Worm (Caenorhabditis elegans): ENCODE data around the gene C10E2.1.

Gene C10E2.1

DNA sequence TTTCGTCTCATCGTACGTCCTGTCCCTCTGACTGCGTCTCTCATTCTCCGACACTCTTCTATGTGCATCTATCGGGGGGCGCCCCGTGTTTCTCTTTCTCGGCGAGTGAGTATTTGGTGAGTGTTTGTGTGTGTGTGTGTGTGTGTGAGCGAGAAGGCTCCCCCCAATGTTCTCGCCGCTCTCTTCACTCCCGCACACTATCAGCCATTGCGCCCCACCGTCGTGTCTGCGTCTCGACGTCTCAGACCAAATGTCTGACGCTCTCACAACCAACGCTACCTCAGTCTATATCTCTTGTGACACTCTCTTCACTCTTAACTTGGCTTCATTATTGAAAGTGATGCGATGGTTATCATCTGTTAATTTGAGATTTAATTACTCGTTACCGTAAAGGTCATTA, 35.8 kb upstream of the C10E2.1 start:
- TF ChIP-seq eyg-1 (tag; optimal IDR thresholded peaks at IDR 0.05) (peak; percentile 55), C08G9.2 (tag; optimal IDR thresholded peaks at IDR 0.05) (peak; percentile 72), Y22D7AL.16 (tag; optimal IDR thresholded peaks at IDR 0.05) (no peak), gmeb-2 (tag; optimal IDR thresholded peaks at IDR 0.05) (peak; percentile 6), ceh-45 (GFP tag; IDR thresholded peaks at IDR 0.05) (no peak), unc-3 (GFP tag; conservative IDR thresholded peaks at IDR 0.05) (peak; percentile 29; the same call in 1 of the 2 replicates), unc-3 (tag; optimal IDR thresholded peaks at IDR 0.05) (no peak), ets-4 (tag; optimal IDR thresholded peaks at IDR 0.05) (peak; percentile 60), hlh-6 (tag; optimal IDR thresholded peaks at IDR 0.05) (peak; percentile 34), sox-2 (GFP tag; IDR thresholded peaks at IDR 0.05) (no peak), ttx-3 (tag; optimal IDR thresholded peaks at IDR 0.05) (no peak), F13H6.1 (tag; optimal IDR thresholded peaks at IDR 0.05) (peak; percentile 73), unc-42 (tag; optimal IDR thresholded peaks at IDR 0.05) (peak; percentile 62), dmd-4 (tag; optimal IDR thresholded peaks at IDR 0.05; ENCODE audit: borderline replicate concordance) (peak; percentile 60), ceh-48 (tag; optimal IDR thresholded peaks at IDR 0.05) (peak; percentile 37), T23F11.4 (GFP tag; optimal IDR thresholded peaks at IDR 0.05) (peak; percentile 46), fkh-10 (GFP tag; optimal IDR thresholded peaks at IDR 0.05) (no peak), sdc-2 (tag; optimal IDR thresholded peaks at IDR 0.05) (peak; percentile 90), ceh-30 (tag; optimal IDR thresholded peaks at IDR 0.05) (no peak), K09A11.1 (tag; optimal IDR thresholded peaks at IDR 0.05; ENCODE audit: insufficient read depth) (peak; percentile 41), tbx-7 (tag; optimal IDR thresholded peaks at IDR 0.05) (peak; percentile 1), ceh-14 (tag; optimal IDR thresholded peaks at IDR 0.05) (peak; percentile 91), ceh-34 (tag; optimal IDR thresholded peaks at IDR 0.05) (peak; percentile 89), elt-2 (tag; optimal IDR thresholded peaks at IDR 0.05) (peak; percentile 71), pax-1 (tag; optimal IDR thresholded peaks at IDR 0.05) (peak; percentile 1), ceh-22 (tag; optimal IDR thresholded peaks at IDR 0.05) (peak; percentile 55), pros-1 (tag; optimal IDR thresholded peaks at IDR 0.05) (peak; percentile 83), sox-4 (tag; optimal IDR thresholded peaks at IDR 0.05) (peak; percentile 23), ref-2 (tag; optimal IDR thresholded peaks at IDR 0.05) (peak; percentile 87), rnt-1 (tag; optimal IDR thresholded peaks at IDR 0.05) (peak; percentile 81), dve-1 (tag; optimal IDR thresholded peaks at IDR 0.05) (peak; percentile 53), pqm-1 (tag; optimal IDR thresholded peaks at IDR 0.05) (peak; percentile 1), ama-1 (optimal IDR thresholded peaks at IDR 0.05) (no peak), nfya-1 (tag; optimal IDR thresholded peaks at IDR 0.05) (peak; percentile 90), npax-4 (tag; optimal IDR thresholded peaks at IDR 0.05) (no peak), ceh-19 (GFP tag; optimal IDR thresholded peaks at IDR 0.05) (peak; percentile 67), hlh-8 (tag; optimal IDR thresholded peaks at IDR 0.05) (peak; percentile 23), madf-2 (tag; optimal IDR thresholded peaks at IDR 0.05) (peak; percentile 51), fax-1 (tag; optimal IDR thresholded peaks at IDR 0.05) (peak; percentile 9), syd-9 (tag; optimal IDR thresholded peaks at IDR 0.05) (peak; percentile 69), ceh-6 (GFP tag; optimal IDR thresholded peaks at IDR 0.05) (peak; percentile 41), odd-2 (tag; optimal IDR thresholded peaks at IDR 0.05) (no peak), ceh-2 (tag; optimal IDR thresholded peaks at IDR 0.05) (peak; percentile 67), ceh-18 (tag; optimal IDR thresholded peaks at IDR 0.05) (peak; percentile 91), lin-11 (tag; optimal IDR thresholded peaks at IDR 0.05) (peak; percentile 28), hlh-30 (tag; optimal IDR thresholded peaks at IDR 0.05; ENCODE audit: insufficient read depth) (peak; percentile 83), ceh-31 (tag; optimal IDR thresholded peaks at IDR 0.05) (peak; percentile 91), pha-4 (tag; optimal IDR thresholded peaks at IDR 0.05) (no peak), unc-86 (tag; optimal IDR thresholded peaks at IDR 0.05) (peak; percentile 34), pha-2 (tag; optimal IDR thresholded peaks at IDR 0.05) (peak; percentile 48), unc-55 (GFP tag; optimal IDR thresholded peaks at IDR 0.05) (peak; percentile 69), nhr-11 (tag; optimal IDR thresholded peaks at IDR 0.05) (no peak), tbx-2 (tag; optimal IDR thresholded peaks at IDR 0.05) (peak; percentile 90), ahr-1 (tag; optimal IDR thresholded peaks at IDR 0.05) (no peak)
